Worm (Caenorhabditis elegans): ENCODE data around the gene txt-9.

DNA sequence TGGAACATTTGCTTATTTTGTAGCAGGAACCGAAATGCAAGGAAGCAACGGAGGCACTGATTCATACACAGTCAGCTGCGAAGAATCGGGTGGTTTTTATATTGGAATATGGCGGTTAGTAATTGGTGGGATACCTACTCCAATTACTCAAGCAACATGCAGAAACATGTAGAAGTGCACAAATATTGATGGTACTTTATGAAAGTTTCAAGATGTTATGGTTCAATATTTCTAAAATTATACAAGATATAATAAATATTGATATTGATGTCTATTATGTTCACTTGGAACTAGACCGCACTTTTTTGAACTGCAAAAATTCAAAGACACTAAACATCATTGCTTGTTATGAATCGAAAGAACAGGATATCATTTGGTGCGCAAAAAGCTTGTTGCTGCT, 8.4 kb downstream of the txt-9 start, which contains the start of gene C04G6.13:
- TF ChIP-seq lsy-2 (tag; optimal IDR thresholded peaks at IDR 0.05) (no peak), lin-39 (tag; optimal IDR thresholded peaks at IDR 0.05) (no peak), blmp-1 (tag; optimal IDR thresholded peaks at IDR 0.05; ENCODE audit: insufficient read depth) (no peak), ceh-16 (tag; optimal IDR thresholded peaks at IDR 0.05) (no peak), ztf-11 (tag; optimal IDR thresholded peaks at IDR 0.05) (no peak), mab-5 (tag; optimal IDR thresholded peaks at IDR 0.05) (no peak)
